Fruit fly (Drosophila melanogaster): ENCODE measurements around the gene Pvf1.

DNA sequence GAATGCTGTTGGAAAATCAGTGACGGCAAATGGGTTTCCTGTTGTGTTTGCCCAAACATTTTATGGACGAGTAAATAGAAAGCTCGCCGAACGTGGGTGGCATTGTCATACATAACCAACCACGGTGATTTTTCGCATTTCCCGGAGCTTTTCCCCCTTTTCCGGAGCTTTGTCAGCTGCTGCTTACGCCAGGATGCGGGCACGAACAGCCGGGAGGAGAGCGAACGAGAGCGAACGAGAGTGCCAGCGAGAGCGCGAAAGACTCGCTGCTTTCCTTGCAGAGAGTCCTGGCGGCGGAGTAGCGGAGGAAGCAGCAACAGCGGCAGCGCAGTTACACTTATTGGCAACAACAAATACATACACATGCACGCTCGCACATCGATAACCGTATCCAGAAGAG, 26.1 kb upstream of the Pvf1 start, which contains the start of gene CG7058:
- TF ChIP-seq Sin3A (optimal IDR thresholded peaks at IDR 0.05) = no peak
- no peak for TF ChIP-seq h (optimal IDR thresholded peaks at IDR 0.05)
